Worm (Caenorhabditis elegans): Measurements from ENCODE around the gene cdkl-1.

DNA sequence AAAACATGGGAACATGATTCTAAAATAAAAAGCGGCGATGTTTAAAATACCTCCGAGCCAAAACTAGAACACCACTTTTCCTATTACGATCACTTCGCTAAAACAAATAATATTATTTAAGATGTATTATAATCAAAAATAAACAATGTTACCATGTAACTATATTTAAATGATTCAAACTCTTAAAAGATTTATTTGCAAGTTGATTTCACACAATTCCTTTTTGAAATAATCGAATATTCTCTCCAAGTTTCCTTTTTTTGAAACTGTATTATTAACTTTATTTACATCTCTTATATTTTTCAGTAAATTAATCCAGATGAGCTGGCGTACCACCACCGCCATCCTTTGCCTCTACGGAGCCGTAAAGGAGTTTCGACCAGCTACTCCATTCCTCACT, 42.5 kb downstream of the cdkl-1 start, which contains the start of gene folt-1:
- TF ChIP-seq W03F9.2 (tag; optimal IDR thresholded peaks at IDR 0.05) (no peak), him-1 (tag; optimal IDR thresholded peaks at IDR 0.05) (no peak), dao-5 (tag; optimal IDR thresholded peaks at IDR 0.05) (no peak)
